Fruit fly (Drosophila melanogaster) whole organism: ENCODE data around the gene CG10591.

Experiments
- CG8478 ChIP-seq: fragments of >200 bp; optimal IDR thresholded peaks from 2 replicates; lab custom pipeline; 2018; ENCODE audit warnings: inconsistent platforms
- Dll ChIP-seq: fragments of >200 bp; optimal IDR thresholded peaks from 2 replicates; lab custom pipeline; 2017
- EcR ChIP-seq, 2 experiments: fragments of >200 bp; optimal IDR thresholded peaks; 2 replicates each; lab custom pipeline; 2017; ENCODE audit warnings: missing biosample characterization in 2 of 2, missing genetic modification characterization in 2 of 2, missing genetic modification reagents in 2 of 2
- pan ChIP-seq: fragments of >200 bp; optimal IDR thresholded peaks from 2 replicates; lab custom pipeline; 2017
- psq ChIP-seq: fragments of >200 bp; optimal IDR thresholded peaks from 2 replicates; lab custom pipeline; 2017
- usp ChIP-seq: fragments of >200 bp; optimal IDR thresholded peaks from 2 replicates; lab custom pipeline; 2017; ENCODE audit warnings: missing biosample characterization, missing genetic modification characterization, mixed read lengths

CG10591 gene

dm6 chr3L:5599592-5599991, at the start of gene CG10591:
CG10591 (minus strand) TSS chr3L:5599692.
- TF ChIP-seq Dll (lab: Kevin White, UChicago) (no peak), EcR (GFP tag; optimal IDR thresholded peaks at IDR 0.05; lab: Kevin White, UChicago) (no peak), psq (no peak), usp (no peak), pan (lab: Kevin White, UChicago) (no peak), CG8478 (no peak)

dm6 chr3L:5643733-5644132, 44.2 kb upstream of the CG10591 start:
- TF ChIP-seq EcR (GFP tag; optimal IDR thresholded peaks at IDR 0.05; lab: Kevin White, UChicago) (no peak), usp (no peak), pan (lab: Kevin White, UChicago) (no peak), CG8478 (no peak), Dll (lab: Kevin White, UChicago) (no peak), psq (no peak)

dm6 chr3L:5642837-5643236, 43.3 kb upstream of the CG10591 start:
- TF ChIP-seq psq (no peak), pan (lab: Kevin White, UChicago) (no peak), CG8478 (no peak), EcR (GFP tag; optimal IDR thresholded peaks at IDR 0.05; lab: Kevin White, UChicago) (no peak), Dll (lab: Kevin White, UChicago) (no peak), usp (no peak)

- TF ChIP-seq EcR (GFP tag; optimal IDR thresholded peaks at IDR 0.05; lab: Kevin White, UChicago) (no peak), CG8478 (no peak), Dll (lab: Kevin White, UChicago) (no peak), usp (no peak), pan (lab: Kevin White, UChicago) (no peak), psq (no peak)
Observed at dm6 chr3L:5641547-5641946, 42.1 kb upstream of the CG10591 start.

dm6 chr3L:5641120-5641519, 41.6 kb upstream of the CG10591 start:
- TF ChIP-seq pan (lab: Kevin White, UChicago), result no peak
- no peak for TF ChIP-seq EcR (GFP tag; optimal IDR thresholded peaks at IDR 0.05; lab: Kevin White, UChicago)
- TF ChIP-seq usp, result no peak

- TF ChIP-seq pan (lab: Kevin White, UChicago) (no peak), EcR (GFP tag; optimal IDR thresholded peaks at IDR 0.05; lab: Kevin White, UChicago) (no peak), Dll (lab: Kevin White, UChicago) (no peak), usp (no peak), CG8478 (no peak), psq (no peak)
Observed at dm6 chr3L:5640689-5641088, 41.2 kb upstream of the CG10591 start.

- TF ChIP-seq EcR (GFP tag; optimal IDR thresholded peaks at IDR 0.05; lab: Kevin White, UChicago), result peak in 1 of 2 experiments; percentile 50
- no peak for TF ChIP-seq Dll (lab: Kevin White, UChicago)
- TF ChIP-seq CG8478, result no peak
- TF ChIP-seq usp, result no peak
- no peak for TF ChIP-seq pan (lab: Kevin White, UChicago)
Observed at dm6 chr3L:5639474-5639873, 40.0 kb upstream of the CG10591 start.

dm6 chr3L:5638542-5639045, 39.1 kb upstream of the CG10591 start:
- TF ChIP-seq psq, result no peak
- TF ChIP-seq Dll (lab: Kevin White, UChicago), result no peak
- TF ChIP-seq usp, result no peak
- no peak for TF ChIP-seq pan (lab: Kevin White, UChicago)
- no peak for TF ChIP-seq EcR (GFP tag; optimal IDR thresholded peaks at IDR 0.05; lab: Kevin White, UChicago)
- TF ChIP-seq CG8478, result no peak

- no peak for TF ChIP-seq EcR (GFP tag; optimal IDR thresholded peaks at IDR 0.05; lab: Kevin White, UChicago)
- TF ChIP-seq Dll (lab: Kevin White, UChicago), result no peak
- no peak for TF ChIP-seq pan (lab: Kevin White, UChicago)
- no peak for TF ChIP-seq CG8478
- no peak for TF ChIP-seq usp
- no peak for TF ChIP-seq psq
Observed at dm6 chr3L:5637477-5637876, 38.0 kb upstream of the CG10591 start.

- TF ChIP-seq Dll (lab: Kevin White, UChicago) (no peak), CG8478 (no peak), EcR (GFP tag; optimal IDR thresholded peaks at IDR 0.05; lab: Kevin White, UChicago) (peak in 1 of 2 experiments; percentile 53), usp (no peak), pan (lab: Kevin White, UChicago) (no peak), psq (no peak)
Observed at dm6 chr3L:5635237-5636025, 35.9 kb upstream of the CG10591 start.

- no peak for TF ChIP-seq psq
- peak; percentile 80 to 97 for TF ChIP-seq EcR (GFP tag; optimal IDR thresholded peaks at IDR 0.05; lab: Kevin White, UChicago)
Observed at dm6 chr3L:5634188-5634894, 34.8 kb upstream of the CG10591 start.

- TF ChIP-seq pan (lab: Kevin White, UChicago) (no peak), psq (no peak), EcR (GFP tag; optimal IDR thresholded peaks at IDR 0.05; lab: Kevin White, UChicago) (peak in 1 of 2 experiments; percentile 99)
Observed at dm6 chr3L:5633247-5634187, 34.0 kb upstream of the CG10591 start.
